Fruit fly (Drosophila melanogaster) whole organism, pupa: Measurements from ENCODE around the gene CG1575.

Source experiments
- CG34367 ChIP-seq: fragments of 200-800 bp; sonication (Bioruptor generic); optimal IDR thresholded peaks from 2 replicates; lab custom pipeline; 2018; ENCODE audit warnings: missing biosample characterization, mild to moderate bottlenecking, missing genetic modification characterization
- CG4496 ChIP-seq: fragments of 200-800 bp; sonication (Bioruptor generic); IDR thresholded peaks from 3 replicates; pipeline ENCODE4 v1.3.6; 2022; ENCODE audit warnings: missing biosample characterization, missing genetic modification characterization
- rn ChIP-seq: fragments of 200-800 bp; sonication (Bioruptor generic); IDR thresholded peaks from 2 replicates; pipeline ENCODE4 v1.3.6; 2022; ENCODE audit warnings: missing biosample characterization, missing genetic modification characterization

dm6 chrX:8100826-8101079 lies 16.1 kb upstream of the CG1575 start:
- TF ChIP-seq CG4496 (no peak), CG34367 (tag; lab: Kevin White, UChicago) (no peak), rn (no peak)
